Worm (Caenorhabditis elegans): ENCODE measurements around the gene tdc-1.

DNA sequence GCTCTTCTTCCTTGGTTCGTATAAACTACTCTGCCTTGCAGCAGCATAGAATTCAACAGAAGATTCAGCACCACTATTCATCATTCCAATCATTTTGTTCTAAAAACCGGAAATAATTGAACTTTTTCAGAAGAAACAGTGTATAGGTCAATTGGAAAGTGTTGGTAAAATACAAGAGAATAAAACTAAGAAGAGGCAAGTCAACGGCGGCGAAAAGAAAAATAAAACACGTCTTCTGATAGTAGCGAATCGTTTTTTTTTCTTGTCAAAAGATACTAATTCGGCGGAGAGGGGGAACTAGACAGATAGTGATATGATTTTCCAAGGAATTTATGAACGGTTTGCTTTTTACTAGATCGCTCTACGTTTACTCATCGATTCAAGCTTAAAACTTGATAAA is 11.4 kb upstream of the tdc-1 start, which contains the start of gene F35C11.6:
- TF ChIP-seq mdl-1 (tag; optimal IDR thresholded peaks at IDR 0.05) (no peak), R02D3.7 (tag; optimal IDR thresholded peaks at IDR 0.05) (no peak), nhr-25 (tag; optimal IDR thresholded peaks at IDR 0.05) (no peak), ama-1 (optimal IDR thresholded peaks at IDR 0.05) (no peak), zag-1 (tag; optimal IDR thresholded peaks at IDR 0.05) (no peak), sma-3 (GFP tag; optimal IDR thresholded peaks at IDR 0.05) (no peak), ceh-16 (tag; optimal IDR thresholded peaks at IDR 0.05) (no peak), ceh-82 (tag; optimal IDR thresholded peaks at IDR 0.05) (no peak), fos-1 (tag; optimal IDR thresholded peaks at IDR 0.05) (no peak), skn-1 (tag; optimal IDR thresholded peaks at IDR 0.05) (no peak), lin-39 (tag; optimal IDR thresholded peaks at IDR 0.05) (no peak)
